Worm (Caenorhabditis elegans) whole organism, mixed stage, embryonic: ENCODE data around the gene sru-11.
"Not testable (repeated sequence)": the region's sequence is repeated elsewhere in the genome, so short reads cannot be mapped to it uniquely, and the experiment has no call there.

ENCODE experiments used
- M03D4.4 ChIP-seq: sonication (generic microtip); optimal IDR thresholded peaks from 2 replicates; lab custom pipeline; 2017; ENCODE audit warnings: mild to moderate bottlenecking, missing genetic modification characterization, missing compliant biosample characterization
- bed-3 ChIP-seq: fragments of 200-800 bp; sonication (Bioruptor generic); optimal IDR thresholded peaks from 3 replicates; lab custom pipeline; 2018; ENCODE audit warnings: mild to moderate bottlenecking, missing genetic modification characterization, moderate library complexity, missing compliant biosample characterization
- ceh-39 ChIP-seq: fragments of 150-350 bp; optimal IDR thresholded peaks from 2 replicates; lab custom pipeline; 2014; ENCODE audit warnings: missing biosample characterization, missing genetic modification characterization
- ceh-43 ChIP-seq: fragments of 200-800 bp; sonication (Bioruptor generic); optimal IDR thresholded peaks from 2 replicates; lab custom pipeline; 2018; ENCODE audit warnings: mild to moderate bottlenecking, missing genetic modification characterization, moderate library complexity, missing compliant biosample characterization
- ceh-83 ChIP-seq: fragments of 200-800 bp; sonication (Bioruptor generic); optimal IDR thresholded peaks from 2 replicates; lab custom pipeline; 2018; ENCODE audit warnings: mild to moderate bottlenecking, missing genetic modification characterization, missing compliant biosample characterization
- ces-1 ChIP-seq: fragments of 150-350 bp; optimal IDR thresholded peaks from 2 replicates; lab custom pipeline; 2014; ENCODE audit warnings: missing biosample characterization, missing genetic modification reagents, missing genetic modification characterization
- cnd-1 ChIP-seq: fragments of 200-800 bp; sonication (Bioruptor generic); optimal IDR thresholded peaks from 2 replicates; lab custom pipeline; 2018; ENCODE audit warnings: mild to moderate bottlenecking, missing genetic modification characterization, missing compliant biosample characterization
- drap-1 ChIP-seq: fragments of 200-800 bp; sonication (Bioruptor generic); optimal IDR thresholded peaks from 3 replicates; lab custom pipeline; 2018; ENCODE audit warnings: mild to moderate bottlenecking, missing genetic modification characterization, missing compliant biosample characterization
- elt-1 ChIP-seq: sonication (generic microtip); optimal IDR thresholded peaks from 2 replicates; lab custom pipeline; 2017; ENCODE audit warnings: missing genetic modification characterization, mild to moderate bottlenecking, missing compliant biosample characterization, antibody characterized with exemption, moderate library complexity, borderline replicate concordance; ENCODE audit not compliant: insufficient read depth
- elt-3 ChIP-seq: fragments of 150-350 bp; optimal IDR thresholded peaks from 2 replicates; lab custom pipeline; 2014; ENCODE audit warnings: missing biosample characterization, missing genetic modification characterization
- flh-1 ChIP-seq: fragments of 200-800 bp; sonication (Bioruptor generic); optimal IDR thresholded peaks from 2 replicates; lab custom pipeline; 2018; ENCODE audit warnings: mild to moderate bottlenecking, missing genetic modification characterization, moderate library complexity, missing compliant biosample characterization
- ham-2 ChIP-seq: fragments of 200-800 bp; sonication (Bioruptor generic); optimal IDR thresholded peaks from 2 replicates; lab custom pipeline; 2018; ENCODE audit warnings: mild to moderate bottlenecking, missing genetic modification characterization, missing compliant biosample characterization
- hlh-1 ChIP-seq: fragments of 150-350 bp; optimal IDR thresholded peaks from 2 replicates; lab custom pipeline; 2014; ENCODE audit warnings: missing biosample characterization, missing genetic modification reagents, missing genetic modification characterization
- lin-13 ChIP-seq: fragments of 150-350 bp; optimal IDR thresholded peaks from 2 replicates; lab custom pipeline; 2014; ENCODE audit warnings: missing biosample characterization, missing genetic modification characterization
- lin-32 ChIP-seq: fragments of 200-800 bp; sonication (Bioruptor generic); optimal IDR thresholded peaks from 2 replicates; lab custom pipeline; 2018; ENCODE audit warnings: mild to moderate bottlenecking, missing genetic modification characterization, missing compliant biosample characterization
- lsy-2 ChIP-seq: fragments of 150-350 bp; optimal IDR thresholded peaks from 2 replicates; lab custom pipeline; 2014; ENCODE audit warnings: missing biosample characterization, missing genetic modification characterization
- mab-5 ChIP-seq: fragments of 150-350 bp; optimal IDR thresholded peaks from 2 replicates; lab custom pipeline; 2014; ENCODE audit warnings: missing biosample characterization, missing genetic modification characterization
- mls-2 ChIP-seq: sonication (generic microtip); optimal IDR thresholded peaks from 2 replicates; lab custom pipeline; 2016; ENCODE audit warnings: mild to moderate bottlenecking, missing genetic modification characterization, moderate library complexity, missing compliant biosample characterization
- nhr-12 ChIP-seq: fragments of 150-350 bp; optimal IDR thresholded peaks from 2 replicates; lab custom pipeline; 2014; ENCODE audit warnings: missing biosample characterization, missing genetic modification characterization
- nhr-237 ChIP-seq: fragments of 150-350 bp; optimal IDR thresholded peaks from 2 replicates; lab custom pipeline; 2014; ENCODE audit warnings: missing biosample characterization, missing genetic modification characterization
- nhr-28 ChIP-seq: fragments of 150-350 bp; optimal IDR thresholded peaks from 2 replicates; lab custom pipeline; 2014; ENCODE audit warnings: missing biosample characterization, missing genetic modification characterization
- nhr-76 ChIP-seq: sonication (generic microtip); optimal IDR thresholded peaks from 2 replicates; lab custom pipeline; 2017; ENCODE audit warnings: missing biosample characterization, missing genetic modification characterization
- pha-4 ChIP-seq: fragments of 150-350 bp; optimal IDR thresholded peaks from 2 replicates; lab custom pipeline; 2018; ENCODE audit warnings: missing biosample characterization, missing genetic modification reagents, missing genetic modification characterization
- sem-2 ChIP-seq: fragments of 200-800 bp; sonication (Bioruptor generic); optimal IDR thresholded peaks from 2 replicates; lab custom pipeline; 2018; ENCODE audit warnings: mild to moderate bottlenecking, missing genetic modification characterization, missing compliant biosample characterization
- snpc-4 ChIP-seq: fragments of 150-350 bp; optimal IDR thresholded peaks from 2 replicates; lab custom pipeline; 2014; ENCODE audit warnings: missing biosample characterization, missing genetic modification characterization
- sptf-1 ChIP-seq: sonication (generic microtip); optimal IDR thresholded peaks from 2 replicates; lab custom pipeline; 2017; ENCODE audit warnings: mild to moderate bottlenecking, missing genetic modification characterization, moderate library complexity, missing compliant biosample characterization
- tbx-8 ChIP-seq: fragments of 200-800 bp; sonication (Bioruptor generic); optimal IDR thresholded peaks from 2 replicates; lab custom pipeline; 2018; ENCODE audit warnings: mild to moderate bottlenecking, missing genetic modification characterization, moderate library complexity, missing compliant biosample characterization
- unc-120 ChIP-seq: sonication (generic microtip); optimal IDR thresholded peaks from 2 replicates; lab custom pipeline; 2017; ENCODE audit warnings: missing genetic modification characterization, missing compliant biosample characterization; ENCODE audit not compliant: poor library complexity, severe bottlenecking
- unc-39 ChIP-seq: fragments of 150-350 bp; optimal IDR thresholded peaks from 2 replicates; lab custom pipeline; 2014; ENCODE audit warnings: missing biosample characterization, missing genetic modification characterization
- zip-8 ChIP-seq: fragments of 150-350 bp; optimal IDR thresholded peaks from 2 replicates; lab custom pipeline; 2014; ENCODE audit warnings: missing biosample characterization, missing genetic modification characterization
- ztf-11 ChIP-seq: fragments of 150-350 bp; optimal IDR thresholded peaks from 2 replicates; lab custom pipeline; 2014; ENCODE audit warnings: missing biosample characterization, missing genetic modification characterization

Gene sru-11

ce11 chrIV:13597813-13598212, 13.1 kb downstream of the sru-11 start, which contains the start of gene Y45F10B.9:
Gene Y45F10B.9, minus strand, starts transcription at chrIV:13597913.
- not testable (repeated sequence) for TF ChIP-seq M03D4.4 (tag; lab: Kevin White, UChicago); drap-1 (GFP tag; lab: Kevin White, UChicago); elt-3 (tag; lab: Kevin White, UChicago)

ce11 chrIV:13600643-13601042, 15.9 kb downstream of the sru-11 start:
- TF ChIP-seq ceh-39 (tag; lab: Kevin White, UChicago) (no peak), snpc-4 (no peak), nhr-76 (tag; lab: Kevin White, UChicago) (no peak), lin-13 (tag; lab: Kevin White, UChicago) (no peak), nhr-237 (tag; lab: Kevin White, UChicago) (no peak), ces-1 (GFP tag; lab: Kevin White, UChicago) (no peak), sptf-1 (no peak), flh-1 (GFP tag; lab: Kevin White, UChicago) (no peak), unc-120 (tag; lab: Kevin White, UChicago) (no peak), ham-2 (GFP tag; lab: Kevin White, UChicago) (no peak), ceh-43 (GFP tag; lab: Kevin White, UChicago) (no peak), bed-3 (GFP tag; lab: Kevin White, UChicago) (no peak), lin-32 (GFP tag; lab: Kevin White, UChicago) (no peak), sem-2 (no peak), mab-5 (tag; lab: Kevin White, UChicago) (no peak), ztf-11 (tag; lab: Kevin White, UChicago) (no peak)

- TF ChIP-seq lin-32 (GFP tag; lab: Kevin White, UChicago) (no peak), unc-39 (no peak), zip-8 (tag; lab: Kevin White, UChicago) (no peak), sem-2 (no peak), elt-1 (tag; lab: Kevin White, UChicago) (no peak), nhr-12 (tag; lab: Kevin White, UChicago) (no peak), mab-5 (tag; lab: Kevin White, UChicago) (no peak), lin-13 (tag; lab: Kevin White, UChicago) (no peak), bed-3 (GFP tag; lab: Kevin White, UChicago) (no peak), ceh-43 (GFP tag; lab: Kevin White, UChicago) (no peak), flh-1 (GFP tag; lab: Kevin White, UChicago) (no peak), tbx-8 (GFP tag; lab: Kevin White, UChicago) (no peak), ceh-83 (no peak), M03D4.4 (tag; lab: Kevin White, UChicago) (no peak), ham-2 (GFP tag; lab: Kevin White, UChicago) (no peak), elt-3 (tag; lab: Kevin White, UChicago) (no peak), cnd-1 (tag; lab: Kevin White, UChicago) (no peak), nhr-76 (tag; lab: Kevin White, UChicago) (no peak), nhr-237 (tag; lab: Kevin White, UChicago) (no peak)
- TF ChIP-seq, all 35 proteins: peak for 0
Measured at ce11 chrIV:13601428-13601827, 16.7 kb downstream of the sru-11 start.

- TF ChIP-seq lin-13 (tag; lab: Kevin White, UChicago), result no peak
- TF ChIP-seq pha-4 (tag; lab: Kevin White, UChicago), result no peak
- no peak for TF ChIP-seq lin-32 (GFP tag; lab: Kevin White, UChicago)
- TF ChIP-seq ham-2 (GFP tag; lab: Kevin White, UChicago), result no peak
- TF ChIP-seq hlh-1 (tag; lab: Kevin White, UChicago), result no peak
- no peak for TF ChIP-seq ztf-11 (tag; lab: Kevin White, UChicago)
- no peak for TF ChIP-seq mls-2
- no peak for TF ChIP-seq snpc-4
- TF ChIP-seq flh-1 (GFP tag; lab: Kevin White, UChicago), result no peak
- no peak for TF ChIP-seq sptf-1
Measured at ce11 chrIV:13601973-13602669, 17.4 kb downstream of the sru-11 start, which contains the start of gene Y45F10B.59. Gene Y45F10B.59, plus strand, starts transcription at chrIV:13602619.

ce11 chrIV:13609755-13610154, 25.0 kb downstream of the sru-11 start, which contains the start of gene C08F11.13:
Gene C08F11.13, minus strand, starts transcription at chrIV:13609892.
- TF ChIP-seq nhr-76 (tag; lab: Kevin White, UChicago) (no peak), sptf-1 (no peak), nhr-12 (tag; lab: Kevin White, UChicago) (no peak), ces-1 (GFP tag; lab: Kevin White, UChicago) (no peak), elt-1 (tag; lab: Kevin White, UChicago) (no peak), ceh-83 (no peak), lsy-2 (tag; lab: Kevin White, UChicago) (no peak), nhr-28 (tag; lab: Kevin White, UChicago) (no peak), sem-2 (no peak), mab-5 (tag; lab: Kevin White, UChicago) (no peak)
- TF ChIP-seq, all 35 proteins: peak for 0
